Worm (Caenorhabditis elegans) whole organism, mixed stage, embryonic: Measurements from ENCODE around the gene F48G7.5.

Experiments used
- nhr-237 ChIP-seq: fragments of 150-350 bp; optimal IDR thresholded peaks from 2 replicates; lab custom pipeline; 2014; ENCODE audit warnings: missing biosample characterization, missing genetic modification characterization
- unc-62 ChIP-seq: fragments of 150-350 bp; optimal IDR thresholded peaks from 2 replicates; lab custom pipeline; 2014; ENCODE audit warnings: missing biosample characterization, missing genetic modification reagents, missing genetic modification characterization

DNA sequence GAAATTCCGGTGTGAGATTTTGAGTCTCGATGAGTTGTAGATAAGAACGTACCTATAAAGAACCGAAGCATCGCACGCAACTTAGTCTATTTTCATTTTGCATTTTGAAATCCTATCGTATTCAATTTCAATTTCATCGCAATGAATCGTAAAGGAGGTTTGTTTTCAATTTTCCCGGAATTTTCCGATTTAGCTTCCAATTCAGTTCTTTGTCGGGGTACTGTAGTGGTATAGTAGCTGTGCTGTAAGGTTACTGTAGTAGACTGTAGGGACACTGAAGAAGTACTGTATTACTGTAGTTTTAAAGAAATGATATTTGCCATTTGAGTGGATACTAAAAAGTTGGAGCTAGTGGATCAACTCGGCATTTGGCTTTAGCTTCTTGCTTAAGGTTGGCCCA lies 23.0 kb downstream of the F48G7.5 start:
- TF ChIP-seq nhr-237 (tag; lab: Kevin White, UChicago) (no peak), unc-62 (GFP tag; lab: Kevin White, UChicago) (no peak)
